Worm (Caenorhabditis elegans): ENCODE data around the gene din-1.

Gene din-1

DNA sequence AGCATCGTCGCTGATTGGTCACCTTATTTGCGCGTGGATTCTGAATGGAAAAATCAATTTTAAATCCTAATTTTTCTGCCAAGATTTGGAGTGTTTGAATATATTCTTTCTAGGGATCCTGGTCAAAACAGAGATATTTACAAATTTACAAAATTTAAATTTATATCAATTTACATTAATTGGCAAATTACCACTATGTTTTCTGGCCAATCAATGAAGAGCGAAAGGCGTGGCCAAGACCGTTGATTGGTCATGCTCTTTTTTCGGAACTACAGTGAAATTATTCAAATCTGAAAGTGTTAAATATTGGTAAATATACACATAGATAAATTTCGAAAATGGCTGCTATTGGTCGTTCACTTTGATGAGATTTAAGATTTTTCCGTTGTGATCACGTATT lies 9.3 kb upstream of the din-1 start:
- TF ChIP-seq Y79H2A.3 (GFP tag; conservative IDR thresholded peaks at IDR 0.05): no peak
- no peak for TF ChIP-seq lir-1 (GFP tag; conservative IDR thresholded peaks at IDR 0.05)
- no peak for TF ChIP-seq ama-1 (optimal IDR thresholded peaks at IDR 0.05)
- TF ChIP-seq ama-1 (GFP tag; optimal IDR thresholded peaks at IDR 0.05): no peak
- no peak for TF ChIP-seq bed-2 (GFP tag; IDR thresholded peaks at IDR 0.05)
- no peak for TF ChIP-seq snpc-1.3 (tag; optimal IDR thresholded peaks at IDR 0.05; ENCODE audit: insufficient read depth)
- no peak for TF ChIP-seq snpc-3.4 (tag; optimal IDR thresholded peaks at IDR 0.05)
- no peak for TF ChIP-seq nhr-90 (tag; optimal IDR thresholded peaks at IDR 0.05)
- TF ChIP-seq ztf-25 (GFP tag; IDR thresholded peaks at IDR 0.05): no peak
- no peak for TF ChIP-seq F33H1.4 (GFP tag; IDR thresholded peaks at IDR 0.05)
- TF ChIP-seq repo-1 (tag; optimal IDR thresholded peaks at IDR 0.05): no peak
- no peak for TF ChIP-seq madf-10 (tag; optimal IDR thresholded peaks at IDR 0.05)
- no peak for TF ChIP-seq snpc-4 (GFP tag; optimal IDR thresholded peaks at IDR 0.05)
- TF ChIP-seq snpc-4 (tag; optimal IDR thresholded peaks at IDR 0.05): no peak
- no peak for TF ChIP-seq attf-6 (GFP tag; IDR thresholded peaks at IDR 0.05)
- no peak for TF ChIP-seq hrde-1 (tag; optimal IDR thresholded peaks at IDR 0.05; ENCODE audit: borderline replicate concordance)
- no peak for TF ChIP-seq ztf-6 (GFP tag; IDR thresholded peaks at IDR 0.05)
- no peak for TF ChIP-seq madf-3 (GFP tag; IDR thresholded peaks at IDR 0.05)

DNA sequence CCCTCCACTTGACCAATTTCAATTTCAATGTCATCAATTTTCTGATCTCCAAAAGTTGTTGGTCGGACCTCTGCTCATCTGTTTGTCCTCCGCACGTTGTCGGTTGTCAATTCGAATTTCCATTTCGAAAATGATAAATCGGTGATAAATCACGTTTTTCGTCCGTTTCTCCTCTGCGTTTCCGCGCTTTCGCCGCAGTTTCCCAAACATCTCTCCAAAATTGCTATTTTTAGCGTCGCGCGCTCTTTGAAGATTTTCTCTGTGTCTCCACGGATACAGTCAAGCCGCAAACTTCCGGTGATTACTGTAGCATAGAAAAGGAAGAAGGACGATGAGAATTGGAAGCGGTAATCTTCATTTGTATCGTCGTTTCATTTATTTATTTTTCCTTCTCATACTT lies 8.6 kb upstream of the din-1 start:
- TF ChIP-seq ztf-26 (tag; optimal IDR thresholded peaks at IDR 0.05) (peak; percentile 72), mxl-1 (tag; optimal IDR thresholded peaks at IDR 0.05) (no peak)

DNA sequence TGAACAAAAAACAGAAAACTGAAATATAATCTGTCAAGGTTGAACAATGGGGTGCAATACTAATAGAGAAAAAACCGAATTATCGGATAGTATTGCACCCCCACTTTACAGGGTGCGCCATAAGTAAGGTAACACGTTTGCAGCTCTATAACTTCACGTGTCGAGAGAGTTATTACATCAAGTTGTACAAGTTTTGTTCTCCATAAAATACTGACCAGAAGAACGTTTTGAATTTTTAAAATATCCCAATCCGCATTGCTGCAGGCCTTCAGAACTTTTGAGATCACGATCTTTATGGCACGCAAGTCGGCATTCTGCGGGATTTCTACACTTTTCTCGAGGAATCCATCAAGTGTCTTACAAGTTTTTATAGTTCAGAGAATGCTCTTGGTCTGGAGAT lies 4.4 kb upstream of the din-1 start:
- TF ChIP-seq repo-1 (tag; optimal IDR thresholded peaks at IDR 0.05) (peak; percentile 8), tbp1 (GFP tag; optimal IDR thresholded peaks at IDR 0.05) (no peak)

DNA sequence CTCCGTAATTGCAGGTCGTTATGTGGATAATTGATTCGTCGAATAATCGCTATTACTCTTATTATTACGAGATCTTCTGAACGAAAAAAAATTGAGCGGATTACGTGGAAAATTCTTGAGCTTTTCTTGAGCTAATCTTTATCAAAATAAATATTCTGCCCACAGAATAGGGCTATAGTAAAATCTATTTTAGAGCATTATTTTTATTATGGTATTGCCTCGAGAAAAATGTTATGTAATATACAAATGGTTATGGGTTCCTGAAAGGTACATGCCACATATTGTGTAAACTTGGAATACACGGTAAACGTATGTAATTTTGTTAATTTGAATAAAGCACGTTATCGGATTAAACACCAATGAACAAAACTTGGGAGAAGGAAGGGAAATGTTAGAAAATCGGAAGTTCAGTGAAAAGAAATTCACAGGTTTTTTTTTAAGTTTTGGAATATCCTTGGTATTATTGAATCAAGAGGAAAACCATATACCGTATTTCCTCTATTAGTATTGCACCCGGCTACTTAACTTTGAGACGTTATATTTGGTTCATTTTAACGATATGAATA lies 3.9 kb upstream of the din-1 start:
- TF ChIP-seq pha-4 (tag; optimal IDR thresholded peaks at IDR 0.05): no peak
- no peak for TF ChIP-seq cebp-1 (GFP tag; IDR thresholded peaks at IDR 0.05)
- peak; percentile 10 for TF ChIP-seq cebp-1 (tag; optimal IDR thresholded peaks at IDR 0.05)
- TF ChIP-seq ama-1 (optimal IDR thresholded peaks at IDR 0.05): peak; percentile 56
- TF ChIP-seq ama-1 (GFP tag; optimal IDR thresholded peaks at IDR 0.05): no peak
- no peak for TF ChIP-seq ceh-27 (GFP tag; optimal IDR thresholded peaks at IDR 0.05)
- no peak for TF ChIP-seq lin-26 (GFP tag; IDR thresholded peaks at IDR 0.05)
- TF ChIP-seq Y53G8AR.9 (GFP tag; conservative IDR thresholded peaks at IDR 0.05): no peak
- no peak for TF ChIP-seq lin-54 (GFP tag; optimal IDR thresholded peaks at IDR 0.05)
- TF ChIP-seq F22D6.2 (tag; optimal IDR thresholded peaks at IDR 0.05): no peak
- no peak for TF ChIP-seq nfyb-1 (GFP tag; IDR thresholded peaks at IDR 0.05)
- no peak for TF ChIP-seq K12H6.12 (tag; optimal IDR thresholded peaks at IDR 0.05)
- TF ChIP-seq lin-40 (tag; optimal IDR thresholded peaks at IDR 0.05): peak; percentile 73
- no peak for TF ChIP-seq fkh-3 (tag; optimal IDR thresholded peaks at IDR 0.05)
- TF ChIP-seq nhr-120 (GFP tag; IDR thresholded peaks at IDR 0.05): no peak
- TF ChIP-seq tbp1 (GFP tag; optimal IDR thresholded peaks at IDR 0.05): no peak
- no peak for TF ChIP-seq cebp-2 (GFP tag; IDR thresholded peaks at IDR 0.05)
- peak; percentile 13 for TF ChIP-seq tlf-1 (GFP tag; optimal IDR thresholded peaks at IDR 0.05)
- TF ChIP-seq madf-3 (GFP tag; IDR thresholded peaks at IDR 0.05): no peak
- TF ChIP-seq snpc-1.3 (tag; optimal IDR thresholded peaks at IDR 0.05; ENCODE audit: insufficient read depth): no peak
- no peak for TF ChIP-seq B0019.2 (GFP tag; conservative IDR thresholded peaks at IDR 0.05)
- TF ChIP-seq zfh-2 (GFP tag; conservative IDR thresholded peaks at IDR 0.05): no peak
- 0 out of 2 replicates have a peak, but pooled peaks have one; percentile 9 for TF ChIP-seq C06A6.2 (GFP tag; conservative IDR thresholded peaks at IDR 0.05)
- 0 out of 2 replicates have a peak, but pooled peaks have one; percentile 5 for TF ChIP-seq hmg-1.2 (GFP tag; IDR thresholded peaks at IDR 0.05)
- TF ChIP-seq F23B12.7 (tag; optimal IDR thresholded peaks at IDR 0.05; ENCODE audit: insufficient read depth): no peak
- no peak for TF ChIP-seq snpc-4 (GFP tag; optimal IDR thresholded peaks at IDR 0.05)
- no peak for TF ChIP-seq snpc-4 (tag; optimal IDR thresholded peaks at IDR 0.05)
- no peak for TF ChIP-seq hsf-1 (GFP tag; IDR thresholded peaks at IDR 0.05)
- no peak for TF ChIP-seq D2030.7 (GFP tag; IDR thresholded peaks at IDR 0.05)
- no peak for TF ChIP-seq pbrm-1 (GFP tag; IDR thresholded peaks at IDR 0.05)
